Worm (Caenorhabditis elegans): ENCODE data around the gene F40F8.4.

Gene F40F8.4

DNA sequence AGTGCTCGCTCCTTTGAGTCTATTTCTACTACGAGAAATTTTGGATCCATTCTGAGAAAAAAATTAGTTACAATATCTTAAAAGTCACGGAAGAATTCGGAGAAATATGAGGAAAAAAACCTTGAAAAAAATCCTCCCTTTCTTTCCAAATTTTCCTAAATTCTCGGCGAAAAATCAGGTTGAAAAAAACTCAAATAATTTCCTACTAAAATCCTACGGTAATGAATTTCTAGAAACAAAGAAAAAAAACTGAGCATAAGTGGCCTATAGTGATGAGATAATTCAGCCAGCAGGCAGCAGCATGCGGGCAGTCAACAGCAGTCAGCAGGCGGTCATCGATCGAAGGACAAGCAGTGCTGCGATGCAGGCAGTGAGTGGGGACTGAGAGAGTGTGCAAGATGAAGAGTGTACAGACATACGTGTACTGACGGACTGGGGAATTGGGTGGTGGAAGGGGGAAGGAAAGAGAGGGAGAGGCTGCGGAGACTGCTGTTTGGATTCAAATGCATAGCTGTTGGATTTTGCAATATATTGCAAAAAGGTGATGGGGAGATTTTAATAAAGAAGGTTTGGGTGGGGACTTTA, 44.8 kb upstream of the F40F8.4 start, which contains the start of gene lir-3 (continued):
- no peak for TF ChIP-seq zip-5 (tag; optimal IDR thresholded peaks at IDR 0.05)
- TF ChIP-seq ceh-45 (GFP tag; IDR thresholded peaks at IDR 0.05) = no peak
- no peak for TF ChIP-seq ceh-24 (tag; optimal IDR thresholded peaks at IDR 0.05)
- TF ChIP-seq F13H6.1 (tag; optimal IDR thresholded peaks at IDR 0.05) = no peak
- TF ChIP-seq che-1 (tag; optimal IDR thresholded peaks at IDR 0.05) = no peak
- no peak for TF ChIP-seq ceh-14 (tag; optimal IDR thresholded peaks at IDR 0.05)
- TF ChIP-seq ttx-3 (tag; optimal IDR thresholded peaks at IDR 0.05) = no peak
- no peak for TF ChIP-seq nhr-11 (tag; optimal IDR thresholded peaks at IDR 0.05)
- TF ChIP-seq pros-1 (tag; optimal IDR thresholded peaks at IDR 0.05) = peak; percentile 24
- TF ChIP-seq lim-6 (tag; optimal IDR thresholded peaks at IDR 0.05) = no peak
- TF ChIP-seq odd-2 (tag; optimal IDR thresholded peaks at IDR 0.05) = no peak
- peak; percentile 65 for TF ChIP-seq ref-2 (tag; optimal IDR thresholded peaks at IDR 0.05)
- TF ChIP-seq ceh-18 (tag; optimal IDR thresholded peaks at IDR 0.05) = peak; percentile 39
- TF ChIP-seq sox-2 (GFP tag; IDR thresholded peaks at IDR 0.05) = no peak
- TF ChIP-seq nfya-1 (tag; optimal IDR thresholded peaks at IDR 0.05) = peak; percentile 50
- no peak for TF ChIP-seq ceh-6 (GFP tag; optimal IDR thresholded peaks at IDR 0.05)
- peak; percentile 2 for TF ChIP-seq syd-9 (tag; optimal IDR thresholded peaks at IDR 0.05)
- no peak for TF ChIP-seq pqm-1 (tag; optimal IDR thresholded peaks at IDR 0.05)
- no peak for TF ChIP-seq ahr-1 (tag; optimal IDR thresholded peaks at IDR 0.05)
- TF ChIP-seq ztf-16 (tag; optimal IDR thresholded peaks at IDR 0.05) = no peak
- no peak for TF ChIP-seq ceh-22 (tag; optimal IDR thresholded peaks at IDR 0.05)
- no peak for TF ChIP-seq pag-3 (tag; optimal IDR thresholded peaks at IDR 0.05; ENCODE audit: borderline replicate concordance)
- TF ChIP-seq fkh-6 (tag; optimal IDR thresholded peaks at IDR 0.05) = peak; percentile 39
- TF ChIP-seq elt-2 (tag; optimal IDR thresholded peaks at IDR 0.05) = no peak
- peak; percentile 26 for TF ChIP-seq C08G9.2 (tag; optimal IDR thresholded peaks at IDR 0.05)
- TF ChIP-seq ceh-19 (GFP tag; optimal IDR thresholded peaks at IDR 0.05) = no peak
- TF ChIP-seq hlh-15 (tag; optimal IDR thresholded peaks at IDR 0.05) = no peak
- TF ChIP-seq ceh-48 (tag; optimal IDR thresholded peaks at IDR 0.05) = peak; percentile 47
- no peak for TF ChIP-seq gmeb-2 (tag; optimal IDR thresholded peaks at IDR 0.05)
- no peak for TF ChIP-seq pha-2 (tag; optimal IDR thresholded peaks at IDR 0.05)
- TF ChIP-seq ama-1 (optimal IDR thresholded peaks at IDR 0.05) = no peak
- TF ChIP-seq ceh-34 (tag; optimal IDR thresholded peaks at IDR 0.05) = no peak
- no peak for TF ChIP-seq Y22D7AL.16 (tag; optimal IDR thresholded peaks at IDR 0.05)
- TF ChIP-seq lin-11 (tag; optimal IDR thresholded peaks at IDR 0.05) = no peak
- peak; percentile 0 for TF ChIP-seq rnt-1 (tag; optimal IDR thresholded peaks at IDR 0.05)
- TF ChIP-seq ets-4 (tag; optimal IDR thresholded peaks at IDR 0.05) = no peak
- TF ChIP-seq nhr-232 (tag; optimal IDR thresholded peaks at IDR 0.05) = no peak
- TF ChIP-seq sdc-2 (tag; optimal IDR thresholded peaks at IDR 0.05) = peak; percentile 44
- no peak for TF ChIP-seq K09A11.1 (tag; optimal IDR thresholded peaks at IDR 0.05; ENCODE audit: insufficient read depth)
- TF ChIP-seq mec-3 (tag; optimal IDR thresholded peaks at IDR 0.05; ENCODE audit: borderline replicate concordance) = no peak
- no peak for TF ChIP-seq unc-86 (tag; optimal IDR thresholded peaks at IDR 0.05)

DNA sequence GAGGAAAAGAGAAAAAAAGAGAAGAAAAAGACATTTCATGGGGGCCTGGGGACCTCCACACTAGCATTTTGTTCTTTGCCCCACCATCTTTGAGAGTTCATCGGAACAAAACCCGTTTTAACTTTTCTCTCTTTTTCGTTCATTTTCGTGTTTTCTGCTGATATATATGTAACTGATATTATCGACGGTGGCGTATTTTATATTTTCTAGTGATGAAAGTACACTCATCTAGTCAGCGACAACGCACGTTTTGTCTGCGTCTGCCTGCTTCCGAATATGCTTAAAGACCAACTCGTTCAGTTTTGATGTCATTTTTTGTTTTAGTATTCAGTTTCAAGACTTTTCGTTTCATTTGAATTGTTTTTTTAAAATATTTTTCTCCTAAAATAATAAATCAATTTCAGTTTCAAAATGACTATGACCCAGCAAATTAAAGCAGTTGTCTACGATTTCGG, 41.2 kb upstream of the F40F8.4 start, which contains the start of gene bigr-1:
TSS of gene bigr-1 (plus strand) at position 405 of the 455 bp plus-strand sequence.
- TF ChIP-seq ceh-31 (tag; optimal IDR thresholded peaks at IDR 0.05) (no peak), npax-4 (tag; optimal IDR thresholded peaks at IDR 0.05) (no peak), hlh-13 (GFP tag; optimal IDR thresholded peaks at IDR 0.05) (no peak)
